Worm (Caenorhabditis elegans) whole organism, L2 larva: Measurements from ENCODE around the gene R01H2.8.

Experiments used
- C34F6.9 ChIP-seq: fragments of 150-350 bp; optimal IDR thresholded peaks from 2 replicates; lab custom pipeline; 2014; ENCODE audit warnings: missing biosample characterization, missing genetic modification characterization
- F13H6.1 ChIP-seq: sonication (generic microtip); optimal IDR thresholded peaks from 2 replicates; lab custom pipeline; 2016; ENCODE audit warnings: missing genetic modification characterization, missing compliant biosample characterization
- R02D3.7 ChIP-seq: fragments of 150-350 bp; optimal IDR thresholded peaks from 2 replicates; lab custom pipeline; 2014; ENCODE audit warnings: missing biosample characterization, missing genetic modification characterization
- ZK546.5 ChIP-seq: sonication (generic microtip); optimal IDR thresholded peaks from 2 replicates; lab custom pipeline; 2017; ENCODE audit warnings: missing biosample characterization, missing genetic modification characterization
- alr-1 ChIP-seq: fragments of 150-350 bp; optimal IDR thresholded peaks from 2 replicates; lab custom pipeline; 2014; ENCODE audit warnings: missing biosample characterization, missing genetic modification characterization
- aly-2 ChIP-seq: fragments of 150-350 bp; optimal IDR thresholded peaks from 2 replicates; lab custom pipeline; 2014; ENCODE audit warnings: missing biosample characterization, missing genetic modification characterization
- ama-1 ChIP-seq: fragments of 150-350 bp; optimal IDR thresholded peaks from 2 replicates; lab custom pipeline; 2018; ENCODE audit warnings: inconsistent platforms
- ceh-82 ChIP-seq: fragments of 150-350 bp; optimal IDR thresholded peaks from 2 replicates; lab custom pipeline; 2014; ENCODE audit warnings: missing biosample characterization, missing genetic modification characterization
- dmd-4 ChIP-seq: sonication (generic microtip); optimal IDR thresholded peaks from 2 replicates; lab custom pipeline; 2017; ENCODE audit warnings: missing biosample characterization, missing genetic modification characterization
- egl-27 ChIP-seq: sonication (generic microtip); optimal IDR thresholded peaks from 3 replicates; lab custom pipeline; 2017; ENCODE audit warnings: missing biosample characterization, missing genetic modification reagents, missing genetic modification characterization
- elt-1 ChIP-seq: fragments of 150-350 bp; optimal IDR thresholded peaks from 2 replicates; lab custom pipeline; 2014; ENCODE audit warnings: missing biosample characterization, missing genetic modification characterization
- elt-3 ChIP-seq: sonication (generic microtip); optimal IDR thresholded peaks from 2 replicates; lab custom pipeline; 2017; ENCODE audit warnings: missing biosample characterization, missing genetic modification characterization
- fos-1 ChIP-seq: fragments of 150-350 bp; optimal IDR thresholded peaks from 2 replicates; lab custom pipeline; 2014; ENCODE audit warnings: missing biosample characterization, missing genetic modification characterization
- lin-11 ChIP-seq: fragments of 150-350 bp; sonication (generic microtip); optimal IDR thresholded peaks from 2 replicates; lab custom pipeline; 2014; ENCODE audit warnings: missing biosample characterization, missing genetic modification characterization, inconsistent platforms, mixed read lengths
- lin-13 ChIP-seq: fragments of 150-350 bp; optimal IDR thresholded peaks from 2 replicates; lab custom pipeline; 2014; ENCODE audit warnings: missing biosample characterization, missing genetic modification reagents, missing genetic modification characterization
- lin-39 ChIP-seq: fragments of 150-350 bp; optimal IDR thresholded peaks from 2 replicates; lab custom pipeline; 2014; ENCODE audit warnings: missing biosample characterization, missing genetic modification reagents, missing genetic modification characterization
- lsy-2 ChIP-seq, 2 experiments: fragments of 150-350 bp in 1 of 2; sonication (generic microtip) in 1 of 2; optimal IDR thresholded peaks; 2 replicates each; lab custom pipeline; 2014 to 2017; ENCODE audit warnings: missing biosample characterization in 2 of 2, missing genetic modification characterization in 2 of 2
- mab-5 ChIP-seq: fragments of 150-350 bp; optimal IDR thresholded peaks from 2 replicates; lab custom pipeline; 2014; ENCODE audit warnings: missing biosample characterization, missing genetic modification characterization
- mdl-1 ChIP-seq, 2 experiments: fragments of 150-350 bp in 1 of 2; sonication (generic microtip) in 1 of 2; optimal IDR thresholded peaks; 2 replicates each; lab custom pipeline; 2017; ENCODE audit warnings: missing biosample characterization in 2 of 2, missing genetic modification characterization in 2 of 2
- nhr-10 ChIP-seq: sonication (generic microtip); optimal IDR thresholded peaks from 2 replicates; lab custom pipeline; 2017; ENCODE audit warnings: missing biosample characterization, missing genetic modification characterization
- nhr-12 ChIP-seq: fragments of 150-350 bp; optimal IDR thresholded peaks from 2 replicates; lab custom pipeline; 2014; ENCODE audit warnings: missing biosample characterization, missing genetic modification characterization
- nhr-129 ChIP-seq: fragments of 150-350 bp; optimal IDR thresholded peaks from 2 replicates; lab custom pipeline; 2014; ENCODE audit warnings: missing biosample characterization, missing genetic modification characterization
- nhr-21 ChIP-seq: fragments of 150-350 bp; optimal IDR thresholded peaks from 2 replicates; lab custom pipeline; 2014; ENCODE audit warnings: missing biosample characterization, missing genetic modification characterization
- nhr-23 ChIP-seq: fragments of 150-350 bp; optimal IDR thresholded peaks from 2 replicates; lab custom pipeline; 2014; ENCODE audit warnings: missing biosample characterization, missing genetic modification reagents, missing genetic modification characterization
- nhr-25 ChIP-seq: fragments of 150-350 bp; sonication (generic microtip); optimal IDR thresholded peaks from 3 replicates; lab custom pipeline; 2014; ENCODE audit warnings: missing biosample characterization, missing genetic modification characterization
- nhr-6 ChIP-seq: fragments of 150-350 bp; optimal IDR thresholded peaks from 2 replicates; lab custom pipeline; 2014; ENCODE audit warnings: missing biosample characterization, missing genetic modification characterization
- sem-4 ChIP-seq: fragments of 150-350 bp; optimal IDR thresholded peaks from 2 replicates; lab custom pipeline; 2014; ENCODE audit warnings: missing biosample characterization, missing genetic modification reagents, missing genetic modification characterization
- skn-1 ChIP-seq: sonication (generic microtip); optimal IDR thresholded peaks from 2 replicates; lab custom pipeline; 2017; ENCODE audit warnings: missing biosample characterization, missing genetic modification characterization
- sma-9 ChIP-seq, 2 experiments: fragments of 150-350 bp in 1 of 2; sonication (generic microtip) in 1 of 2; optimal IDR thresholded peaks; 2 replicates each; lab custom pipeline; 2014 to 2016; ENCODE audit warnings: missing genetic modification characterization in 2 of 2, mild to moderate bottlenecking in 1 of 2, missing biosample characterization in 1 of 2, missing compliant biosample characterization in 1 of 2, missing genetic modification reagents in 1 of 2, moderate library complexity in 1 of 2
- snpc-4 ChIP-seq: fragments of 150-350 bp; optimal IDR thresholded peaks from 2 replicates; lab custom pipeline; 2014; ENCODE audit warnings: missing biosample characterization, missing genetic modification characterization
- unc-39 ChIP-seq: fragments of 150-350 bp; optimal IDR thresholded peaks from 2 replicates; lab custom pipeline; 2014; ENCODE audit warnings: missing biosample characterization, missing genetic modification characterization
- unc-55 ChIP-seq: fragments of 150-350 bp; sonication (generic microtip); optimal IDR thresholded peaks from 3 replicates; lab custom pipeline; 2014; ENCODE audit warnings: missing biosample characterization, missing genetic modification reagents, missing genetic modification characterization
- zag-1 ChIP-seq: fragments of 150-350 bp; optimal IDR thresholded peaks from 2 replicates; lab custom pipeline; 2014; ENCODE audit warnings: missing biosample characterization, missing genetic modification characterization
- ztf-1 ChIP-seq: fragments of 200-800 bp; sonication (Bioruptor generic); conservative IDR thresholded peaks from 2 replicates; pipeline ENCODE4 v1.3.6; 2022; ENCODE audit warnings: missing genetic modification characterization, missing compliant biosample characterization
- ztf-11 ChIP-seq: sonication (generic microtip); optimal IDR thresholded peaks from 2 replicates; lab custom pipeline; 2017; ENCODE audit warnings: missing biosample characterization, missing genetic modification characterization
- ztf-4 ChIP-seq: fragments of 150-350 bp; optimal IDR thresholded peaks from 2 replicates; lab custom pipeline; 2014; ENCODE audit warnings: missing biosample characterization, missing genetic modification characterization

The R01H2.8 gene

ce11 chrIII:7032070-7032469 lies 36.8 kb upstream of the R01H2.8 start:
- TF ChIP-seq skn-1 (tag; lab: Kevin White, UChicago) (no peak), fos-1 (tag; lab: Kevin White, UChicago) (peak; percentile 3)

DNA sequence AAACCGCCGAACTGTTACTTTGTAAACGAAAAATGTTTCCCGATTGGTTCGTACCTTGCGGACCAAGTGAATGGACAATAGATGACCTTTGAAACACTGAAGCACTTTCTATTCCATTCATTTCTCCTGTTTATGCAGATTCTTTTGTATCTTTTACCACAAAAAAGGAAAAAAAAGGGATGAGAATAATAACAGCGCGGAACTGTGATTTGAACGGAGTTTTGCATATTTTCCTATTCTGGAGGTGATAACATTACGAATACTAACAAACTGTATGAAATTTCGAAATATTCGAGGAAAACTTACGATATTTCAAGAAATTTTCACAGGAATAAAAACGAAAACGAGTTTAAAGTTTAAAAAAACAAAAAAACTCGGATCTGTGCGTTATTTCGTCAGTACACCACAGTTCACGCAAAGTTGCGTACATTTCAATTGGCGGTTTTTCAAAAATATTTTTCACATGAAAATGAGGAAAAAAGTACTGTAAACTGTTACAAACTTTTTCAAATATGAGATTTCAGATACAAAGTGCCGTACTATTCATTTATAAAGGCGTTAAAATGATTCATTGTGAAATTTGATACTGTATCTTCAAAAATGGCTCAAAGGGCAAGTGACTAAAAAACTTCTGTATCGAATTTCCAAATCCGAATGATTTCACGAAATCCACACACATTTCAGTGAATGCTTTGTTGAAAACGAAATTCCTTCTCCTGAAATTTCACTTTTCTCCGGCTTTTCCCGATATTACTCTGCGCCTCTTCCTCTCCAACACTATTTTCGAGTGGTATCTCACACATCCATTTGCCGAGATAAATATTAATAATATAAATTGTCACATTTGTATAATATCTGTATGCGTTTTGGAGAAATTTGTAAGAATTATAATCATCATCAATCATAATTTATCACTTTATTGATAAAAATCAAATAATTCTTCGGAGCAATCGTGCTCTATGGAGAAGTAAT lies 34.3 kb upstream of the R01H2.8 start:
- no peak for TF ChIP-seq sma-9 (GFP tag; optimal IDR thresholded peaks at IDR 0.05; lab: Kevin White, UChicago)
- no peak for TF ChIP-seq sma-9 (tag; optimal IDR thresholded peaks at IDR 0.05; lab: Kevin White, UChicago)
- no peak for TF ChIP-seq ama-1 (lab: Kevin White, UChicago)
- TF ChIP-seq nhr-129 (tag; lab: Kevin White, UChicago), result no peak
- no peak for TF ChIP-seq F13H6.1 (tag; lab: Kevin White, UChicago)
- TF ChIP-seq nhr-12 (tag; lab: Kevin White, UChicago), result no peak

ce11 chrIII:7045643-7046042 lies 23.2 kb upstream of the R01H2.8 start, which contains the start of gene R01H2.7:
TSS of gene R01H2.7 (minus strand) at chrIII:7045743.
- no peak for TF ChIP-seq nhr-25 (tag; lab: Kevin White, UChicago)
- no peak for TF ChIP-seq ceh-82
- TF ChIP-seq mab-5 (tag; lab: Kevin White, UChicago), result no peak
- no peak for TF ChIP-seq nhr-23
- no peak for TF ChIP-seq lin-11
- TF ChIP-seq elt-3, result no peak
- no peak for TF ChIP-seq R02D3.7
- no peak for TF ChIP-seq F13H6.1 (tag; lab: Kevin White, UChicago)
- no peak for TF ChIP-seq sma-9 (GFP tag; optimal IDR thresholded peaks at IDR 0.05; lab: Kevin White, UChicago)
- TF ChIP-seq sma-9 (tag; optimal IDR thresholded peaks at IDR 0.05; lab: Kevin White, UChicago), result no peak
- no peak for TF ChIP-seq unc-55 (GFP tag; lab: Kevin White, UChicago)
- no peak for TF ChIP-seq ztf-11 (tag; lab: Kevin White, UChicago)
- TF ChIP-seq dmd-4 (tag; lab: Kevin White, UChicago), result no peak
- no peak for TF ChIP-seq snpc-4 (tag; lab: Kevin White, UChicago)
- no peak for TF ChIP-seq nhr-21 (tag; lab: Kevin White, UChicago)
- TF ChIP-seq lin-13 (GFP tag; lab: Kevin White, UChicago), result no peak
- TF ChIP-seq zag-1 (tag; lab: Kevin White, UChicago), result no peak

DNA sequence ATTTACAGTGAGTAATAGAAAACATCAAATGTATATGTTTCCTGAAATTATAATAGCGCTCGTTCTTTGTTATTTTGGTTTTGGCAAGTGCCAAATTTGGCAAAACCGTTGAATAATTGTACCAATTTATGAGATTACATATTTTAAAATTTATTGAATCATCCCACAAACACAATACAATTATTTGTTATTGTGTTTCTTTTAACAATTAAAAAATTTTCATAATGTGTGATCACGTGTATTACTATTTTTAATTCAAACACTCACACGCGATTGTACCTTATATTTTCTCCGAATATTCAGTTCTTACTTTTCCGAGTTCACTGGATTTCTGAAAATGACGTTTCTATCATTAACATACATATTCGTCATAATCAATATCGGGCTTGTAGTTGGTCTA lies 12.6 kb upstream of the R01H2.8 start, which contains the start of gene R01H2.2:
Gene R01H2.2, plus strand, starts transcription at position 301 of the 400 bp plus-strand sequence.
- no peak for TF ChIP-seq alr-1 (tag; lab: Kevin White, UChicago)
- TF ChIP-seq mdl-1 (tag; optimal IDR thresholded peaks at IDR 0.05; lab: Kevin White, UChicago), result no peak
- TF ChIP-seq lin-11, result no peak
- TF ChIP-seq ztf-4 (tag; lab: Kevin White, UChicago), result no peak
- TF ChIP-seq ztf-1 (GFP tag; lab: Robert Waterston, UW), result no peak
- TF ChIP-seq unc-39 (tag; lab: Kevin White, UChicago), result no peak
- no peak for TF ChIP-seq nhr-10 (tag; lab: Kevin White, UChicago)
- no peak for TF ChIP-seq nhr-25 (tag; lab: Kevin White, UChicago)
- TF ChIP-seq elt-1 (tag; lab: Kevin White, UChicago), result no peak

DNA sequence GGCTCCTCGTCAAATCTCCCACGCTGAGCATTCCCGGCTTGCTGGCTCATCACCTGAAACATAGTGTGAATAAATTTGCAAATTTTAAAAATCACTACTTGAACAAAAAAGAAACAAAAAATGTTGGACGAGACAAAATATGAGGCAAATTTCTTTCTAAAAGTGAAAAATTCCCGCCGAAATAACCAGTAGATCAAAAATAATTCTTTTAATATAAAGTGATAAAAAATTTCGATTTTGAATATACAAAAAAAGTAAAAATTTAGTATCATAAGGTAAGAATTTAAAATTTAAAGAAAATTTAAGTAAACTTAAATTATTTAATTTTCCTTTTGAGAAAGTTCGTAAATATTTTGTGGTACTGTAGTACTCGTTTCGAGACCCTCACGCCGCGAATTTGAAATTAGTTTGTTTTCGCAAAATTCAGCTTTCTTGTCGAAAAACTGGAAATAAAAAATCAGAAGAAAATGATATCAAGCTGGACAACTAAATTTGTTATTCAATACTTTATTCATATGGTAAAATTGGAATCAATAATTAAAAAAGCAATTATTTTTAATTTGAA lies 8.2 kb upstream of the R01H2.8 start, which contains the start of gene egg-2:
Gene egg-2, minus strand, starts transcription at position 53 of the 565 bp plus-strand sequence.
- TF ChIP-seq egl-27 (tag; lab: Kevin White, UChicago) (no peak), F13H6.1 (tag; lab: Kevin White, UChicago) (no peak), mdl-1 (tag; optimal IDR thresholded peaks at IDR 0.05; lab: Kevin White, UChicago) (no peak)
- TF ChIP-seq, all 48 proteins: peak for 0

DNA sequence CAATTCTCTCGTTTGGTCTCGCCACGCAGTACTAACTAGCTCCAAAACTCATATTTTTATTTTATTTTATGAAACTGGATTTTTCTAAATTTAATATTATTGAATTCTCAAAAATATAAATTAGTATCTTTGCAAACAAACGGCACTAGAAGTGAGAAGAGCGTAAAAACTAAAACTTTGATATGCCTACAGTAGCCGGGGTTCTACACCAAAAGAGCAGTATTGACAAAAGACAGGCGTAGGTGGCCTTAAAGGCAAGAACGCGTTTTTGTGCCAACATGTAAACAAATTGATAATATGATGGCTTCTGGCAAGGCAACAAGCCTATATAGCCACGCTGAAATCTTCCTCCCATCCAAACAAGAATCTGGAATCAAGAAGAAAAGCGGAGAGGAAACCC lies 6.3 kb upstream of the R01H2.8 start, which contains the start of gene R01H2.1:
Gene R01H2.1, plus strand, starts transcription at position 301 of the 400 bp plus-strand sequence.
- no peak for TF ChIP-seq ZK546.5
- TF ChIP-seq nhr-6 (tag; lab: Kevin White, UChicago), result no peak
- TF ChIP-seq ztf-11 (tag; lab: Kevin White, UChicago), result no peak
- no peak for TF ChIP-seq lin-39 (tag; lab: Kevin White, UChicago)
- no peak for TF ChIP-seq sem-4 (tag; lab: Kevin White, UChicago)
- no peak for TF ChIP-seq lin-13 (GFP tag; lab: Kevin White, UChicago)
- TF ChIP-seq sma-9 (GFP tag; optimal IDR thresholded peaks at IDR 0.05; lab: Kevin White, UChicago), result no peak
- TF ChIP-seq sma-9 (tag; optimal IDR thresholded peaks at IDR 0.05; lab: Kevin White, UChicago), result no peak
- TF ChIP-seq lsy-2 (tag; optimal IDR thresholded peaks at IDR 0.05; lab: Kevin White, UChicago), result no peak
- no peak for TF ChIP-seq egl-27 (tag; lab: Kevin White, UChicago)
- no peak for TF ChIP-seq skn-1 (tag; lab: Kevin White, UChicago)
- TF ChIP-seq R02D3.7, result no peak
- no peak for TF ChIP-seq mab-5 (tag; lab: Kevin White, UChicago)
- TF ChIP-seq C34F6.9 (tag; lab: Kevin White, UChicago), result no peak
- TF ChIP-seq unc-39 (tag; lab: Kevin White, UChicago), result no peak
- no peak for TF ChIP-seq alr-1 (tag; lab: Kevin White, UChicago)
- no peak for TF ChIP-seq aly-2 (tag; lab: Kevin White, UChicago)
